Worm (Caenorhabditis elegans) whole organism, L4 larva: Measurements from ENCODE around the gene riok-3.

ENCODE experiments used
- F26F4.8 ChIP-seq: fragments of 200-800 bp; sonication (Bioruptor generic); conservative IDR thresholded peaks from 2 replicates; pipeline ENCODE4 v1.3.6; 2022; ENCODE audit warnings: missing genetic modification characterization, missing compliant biosample characterization
- Y105C5A.15 ChIP-seq: fragments of 200-800 bp; sonication (Bioruptor generic); IDR thresholded peaks from 2 replicates; pipeline ENCODE4 v1.3.6; 2022; ENCODE audit warnings: missing genetic modification characterization, missing compliant biosample characterization
- aha-1 ChIP-seq: fragments of 150-350 bp; peaks from one replicate; lab custom pipeline; 2014; ENCODE audit warnings: missing biosample characterization, missing genetic modification characterization
- daf-12 ChIP-seq: fragments of 150-350 bp; optimal IDR thresholded peaks from 2 replicates; lab custom pipeline; 2014; ENCODE audit warnings: missing biosample characterization, missing genetic modification reagents, missing genetic modification characterization
- dmd-9 ChIP-seq: fragments of 200-800 bp; sonication (Bioruptor generic); IDR thresholded peaks from 2 replicates; pipeline ENCODE4 v1.3.6; 2022; ENCODE audit warnings: missing genetic modification reagents, missing genetic modification characterization, missing compliant biosample characterization
- fkh-10 ChIP-seq: fragments of 150-350 bp; optimal IDR thresholded peaks from 2 replicates; lab custom pipeline; 2014; ENCODE audit warnings: missing biosample characterization, missing genetic modification reagents, missing genetic modification characterization
- lim-7 ChIP-seq: fragments of 200-800 bp; sonication (Bioruptor generic); IDR thresholded peaks from 2 replicates; pipeline ENCODE4 v1.3.6; 2022; ENCODE audit warnings: missing genetic modification characterization, missing compliant biosample characterization
- lin-15B ChIP-seq: fragments of 150-350 bp; sonication (generic microtip); optimal IDR thresholded peaks from 3 replicates; lab custom pipeline; 2014; ENCODE audit warnings: missing biosample characterization, missing genetic modification characterization
- lin-38 ChIP-seq: fragments of 200-800 bp; sonication (Bioruptor generic); IDR thresholded peaks from 2 replicates; pipeline ENCODE4 v1.3.6; 2022; ENCODE audit warnings: missing genetic modification reagents, missing genetic modification characterization, missing compliant biosample characterization
- lin-39 ChIP-seq: fragments of 150-350 bp; optimal IDR thresholded peaks from 2 replicates; lab custom pipeline; 2014; ENCODE audit warnings: missing biosample characterization, missing genetic modification reagents, missing genetic modification characterization
- mxl-3 ChIP-seq: fragments of 200-800 bp; sonication (Bioruptor generic); optimal IDR thresholded peaks from 2 replicates; lab custom pipeline; 2018; ENCODE audit warnings: mild to moderate bottlenecking, missing genetic modification characterization, missing compliant biosample characterization
- nhr-42 ChIP-seq: fragments of 200-800 bp; sonication (Bioruptor generic); IDR thresholded peaks from 2 replicates; pipeline ENCODE4 v1.3.6; 2022; ENCODE audit warnings: missing genetic modification characterization, missing compliant biosample characterization
- unc-130 ChIP-seq: sonication (generic microtip); optimal IDR thresholded peaks from 2 replicates; lab custom pipeline; 2016; ENCODE audit warnings: missing genetic modification reagents, missing genetic modification characterization, missing compliant biosample characterization
- zfp-3 ChIP-seq: fragments of 200-800 bp; sonication (Bioruptor generic); conservative IDR thresholded peaks from 2 replicates; pipeline ENCODE4 v1.3.6; 2022; ENCODE audit warnings: missing genetic modification reagents, missing genetic modification characterization, missing compliant biosample characterization
- ztf-11 ChIP-seq: fragments of 150-350 bp; optimal IDR thresholded peaks from 2 replicates; lab custom pipeline; 2014; ENCODE audit warnings: missing biosample characterization, missing genetic modification characterization

riok-3 gene

ce11 chrIII:9752852-9753251 is 52.0 kb downstream of the riok-3 start, which contains the start of gene ech-6 (continued):
- TF ChIP-seq ztf-11 (tag; lab: Kevin White, UChicago) (no peak), aha-1 (tag; lab: Kevin White, UChicago) (no peak), lin-38 (GFP tag; lab: Robert Waterston, UW) (peak; percentile 51), daf-12 (tag; lab: Kevin White, UChicago) (no peak), mxl-3 (GFP tag; lab: Kevin White, UChicago) (no peak), fkh-10 (GFP tag; lab: Kevin White, UChicago) (no peak), lim-7 (GFP tag; lab: Robert Waterston, UW) (no peak), lin-39 (tag; lab: Kevin White, UChicago) (no peak), nhr-42 (GFP tag; lab: Robert Waterston, UW) (no peak), unc-130 (GFP tag; lab: Kevin White, UChicago) (no peak), Y105C5A.15 (GFP tag; lab: Robert Waterston, UW) (no peak), lin-15B (tag; lab: Kevin White, UChicago) (no peak), dmd-9 (GFP tag; lab: Robert Waterston, UW) (no peak), F26F4.8 (GFP tag; lab: Robert Waterston, UW) (no peak), zfp-3 (no peak)
- TF ChIP-seq, all 104 proteins: peak for 18
